Worm (Caenorhabditis elegans): ENCODE results near the gene srz-60.

DNA sequence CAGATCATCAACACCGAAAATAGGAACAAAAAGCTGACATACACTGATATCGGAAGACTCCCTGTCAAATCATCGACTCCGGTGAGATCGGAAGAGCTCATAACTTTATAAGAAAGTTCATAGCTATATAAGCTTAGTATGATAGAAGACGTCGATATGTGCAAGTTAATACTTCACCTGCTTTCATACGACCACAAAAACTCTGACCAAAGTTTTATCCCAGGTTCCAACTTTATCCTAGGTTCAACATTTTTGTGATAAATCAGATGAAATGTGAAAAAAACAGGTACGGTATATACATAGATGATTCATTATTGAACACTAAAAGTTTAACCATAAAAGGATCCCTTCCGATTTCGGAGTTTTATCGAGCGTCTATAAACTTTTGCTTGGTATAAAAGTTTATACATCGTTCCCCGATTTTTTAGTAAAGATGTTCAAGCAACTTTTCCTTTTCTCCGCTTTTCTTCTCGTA lies 50.2 kb downstream of the srz-60 start, which contains the start of the genes srz-70 and C09G12.5:
- TF ChIP-seq unc-62 (GFP tag; optimal IDR thresholded peaks at IDR 0.05) = no peak
- TF ChIP-seq ztf-11 (tag; optimal IDR thresholded peaks at IDR 0.05) = no peak
- no peak for TF ChIP-seq lsy-2 (tag; optimal IDR thresholded peaks at IDR 0.05)
- no peak for TF ChIP-seq unc-39 (tag; optimal IDR thresholded peaks at IDR 0.05)
- TF ChIP-seq pha-4 (tag; optimal IDR thresholded peaks at IDR 0.05) = no peak
- no peak for TF ChIP-seq lin-13 (tag; optimal IDR thresholded peaks at IDR 0.05)
- no peak for TF ChIP-seq sptf-1 (tag; optimal IDR thresholded peaks at IDR 0.05)
- TF ChIP-seq zip-8 (tag; optimal IDR thresholded peaks at IDR 0.05) = no peak
